Fruit fly (Drosophila melanogaster) whole organism, embryonic: ENCODE results near the gene Vsp37A.
A peak's percentile ranks its signal among the peaks of the same experiment; 100 is the strongest.

ENCODE experiments used
- Adf1 ChIP-seq: fragments of 200-800 bp; sonication (Bioruptor generic); IDR thresholded peaks from 2 replicates; pipeline ENCODE4 v1.3.6; 2022; ENCODE audit warnings: missing biosample characterization, missing genetic modification characterization
- Atf6 ChIP-seq: fragments of 200-800 bp; sonication (Bioruptor generic); IDR thresholded peaks from 2 replicates; pipeline ENCODE4 v1.3.6; 2022; ENCODE audit warnings: missing biosample characterization, missing genetic modification characterization
- Bdp1 ChIP-seq: fragments of 200-800 bp; sonication (Bioruptor generic); optimal IDR thresholded peaks from 3 replicates; lab custom pipeline; 2016; ENCODE audit warnings: missing biosample characterization, missing genetic modification characterization
- CG10321 ChIP-seq: fragments of 200-800 bp; sonication (Bioruptor generic); IDR thresholded peaks from 2 replicates; pipeline ENCODE4 v1.3.6; 2022; ENCODE audit warnings: missing biosample characterization, missing genetic modification characterization
- CG11247 ChIP-seq: fragments of 200-800 bp; sonication (Bioruptor generic); IDR thresholded peaks from 2 replicates; pipeline ENCODE4 v1.3.6; 2022; ENCODE audit warnings: missing biosample characterization, missing genetic modification characterization
- CG11723 ChIP-seq: fragments of 200-800 bp; sonication (Bioruptor generic); optimal IDR thresholded peaks from 2 replicates; lab custom pipeline; 2017; ENCODE audit warnings: missing biosample characterization, mild to moderate bottlenecking, missing genetic modification characterization
- CG12155 ChIP-seq: fragments of 200-800 bp; sonication (Bioruptor generic); optimal IDR thresholded peaks from 3 replicates; lab custom pipeline; 2016; ENCODE audit warnings: missing biosample characterization, missing genetic modification characterization
- CG15073 ChIP-seq: fragments of 200-800 bp; sonication (Bioruptor generic); optimal IDR thresholded peaks from 2 replicates; lab custom pipeline; 2016; ENCODE audit warnings: missing biosample characterization, missing genetic modification characterization
- CG15696 ChIP-seq: fragments of 200-800 bp; sonication (Bioruptor generic); optimal IDR thresholded peaks from 2 replicates; lab custom pipeline; 2019; ENCODE audit warnings: missing biosample characterization, mild to moderate bottlenecking, missing genetic modification characterization, moderate library complexity
- CG1602 ChIP-seq: fragments of 200-800 bp; sonication (Bioruptor generic); optimal IDR thresholded peaks from 3 replicates; lab custom pipeline; 2016; ENCODE audit warnings: missing biosample characterization, missing genetic modification characterization
- CG16863 ChIP-seq: fragments of 200-800 bp; sonication (Bioruptor generic); optimal IDR thresholded peaks from 3 replicates; lab custom pipeline; 2016; ENCODE audit warnings: missing biosample characterization, missing genetic modification characterization
- CG17328 ChIP-seq: fragments of 200-800 bp; sonication (Bioruptor generic); IDR thresholded peaks from 2 replicates; pipeline ENCODE4 v1.3.6; 2022; ENCODE audit warnings: missing biosample characterization, missing genetic modification characterization
- CG1832 ChIP-seq: fragments of 200-800 bp; sonication (Bioruptor generic); optimal IDR thresholded peaks from 2 replicates; lab custom pipeline; 2017; ENCODE audit warnings: missing biosample characterization, mild to moderate bottlenecking, missing genetic modification characterization, inconsistent platforms
- CG31441 ChIP-seq: fragments of 200-800 bp; sonication (Bioruptor generic); IDR thresholded peaks from 2 replicates; pipeline ENCODE4 v1.3.6; 2022; ENCODE audit warnings: missing biosample characterization, missing genetic modification characterization
- CG3407 ChIP-seq: fragments of 200-800 bp; sonication (Bioruptor generic); optimal IDR thresholded peaks from 2 replicates; lab custom pipeline; 2018; ENCODE audit warnings: missing biosample characterization, mild to moderate bottlenecking, missing genetic modification characterization
- CG4854 ChIP-seq: fragments of 200-800 bp; sonication (Bioruptor generic); optimal IDR thresholded peaks from 2 replicates; lab custom pipeline; 2016; ENCODE audit warnings: missing biosample characterization, missing genetic modification characterization, inconsistent platforms
- CG5180 ChIP-seq: fragments of 200-800 bp; sonication (Bioruptor generic); optimal IDR thresholded peaks from 3 replicates; lab custom pipeline; 2017; ENCODE audit warnings: missing biosample characterization, missing genetic modification characterization, mild to moderate bottlenecking, moderate library complexity, missing genetic modification reagents
- CG6175 ChIP-seq: fragments of 200-800 bp; sonication (Bioruptor generic); IDR thresholded peaks from 3 replicates; pipeline ENCODE4 v1.3.6; 2022; ENCODE audit warnings: missing biosample characterization, missing genetic modification characterization
- CG7928 ChIP-seq: fragments of 200-800 bp; sonication (Bioruptor generic); optimal IDR thresholded peaks from 2 replicates; lab custom pipeline; 2017; ENCODE audit warnings: missing biosample characterization, mild to moderate bottlenecking, missing genetic modification characterization
- CrebB ChIP-seq: fragments of 200-800 bp; sonication (Bioruptor generic); optimal IDR thresholded peaks from 3 replicates; lab custom pipeline; 2018; ENCODE audit warnings: missing biosample characterization, mild to moderate bottlenecking, missing genetic modification characterization
- Dbx ChIP-seq: fragments of 200-800 bp; sonication (Bioruptor generic); IDR thresholded peaks from 3 replicates; pipeline ENCODE4 v1.3.6; 2022; ENCODE audit warnings: missing biosample characterization, missing genetic modification characterization
- Deaf1 ChIP-seq: fragments of 200-800 bp; optimal IDR thresholded peaks from 3 replicates; lab custom pipeline; 2019; ENCODE audit warnings: missing biosample characterization, mild to moderate bottlenecking, missing genetic modification characterization, moderate library complexity
- GATAe ChIP-seq: fragments of 200-800 bp; sonication (Bioruptor generic); conservative IDR thresholded peaks from 2 replicates; pipeline ENCODE4 v1.3.6; 2022; ENCODE audit warnings: missing biosample characterization, missing genetic modification characterization
- Hand ChIP-seq: fragments of 200-800 bp; sonication (Bioruptor generic); optimal IDR thresholded peaks from 2 replicates; lab custom pipeline; 2017; ENCODE audit warnings: mild to moderate bottlenecking, missing biosample characterization, missing genetic modification reagents, missing genetic modification characterization
- Mad ChIP-seq: fragments of 200-800 bp; sonication (Bioruptor generic); optimal IDR thresholded peaks from 2 replicates; lab custom pipeline; 2016; ENCODE audit warnings: missing biosample characterization, missing genetic modification characterization
- Med ChIP-seq: fragments of 200-800 bp; sonication (Bioruptor generic); peaks from one replicate; lab custom pipeline; 2016; ENCODE audit warnings: missing biosample characterization, missing genetic modification characterization, mild to moderate bottlenecking, inconsistent platforms, moderate library complexity
- Neu2 ChIP-seq: fragments of 200-800 bp; sonication (Bioruptor generic); optimal IDR thresholded peaks from 3 replicates; lab custom pipeline; 2016; ENCODE audit warnings: missing biosample characterization, missing genetic modification characterization, borderline replicate concordance
- Nf-YA ChIP-seq: fragments of 200-800 bp; sonication (Bioruptor generic); IDR thresholded peaks from 2 replicates; pipeline ENCODE4 v1.3.6; 2022; ENCODE audit warnings: missing biosample characterization, missing genetic modification characterization
- Nf-YB ChIP-seq: fragments of 200-800 bp; sonication (Bioruptor generic); optimal IDR thresholded peaks from 3 replicates; lab custom pipeline; 2019; ENCODE audit warnings: missing biosample characterization, mild to moderate bottlenecking, missing genetic modification characterization, moderate library complexity
- Nf-YC ChIP-seq: fragments of 200-800 bp; optimal IDR thresholded peaks from 3 replicates; lab custom pipeline; 2019; ENCODE audit warnings: missing biosample characterization, mild to moderate bottlenecking, missing genetic modification characterization, moderate library complexity
- Vsx1 ChIP-seq: fragments of 200-800 bp; sonication (Bioruptor generic); optimal IDR thresholded peaks from 2 replicates; lab custom pipeline; 2017; ENCODE audit warnings: missing biosample characterization, mild to moderate bottlenecking, missing genetic modification characterization, missing genetic modification reagents
- ash1 ChIP-seq: fragments of 200-800 bp; sonication (Bioruptor generic); optimal IDR thresholded peaks from 2 replicates; lab custom pipeline; 2018; ENCODE audit warnings: missing biosample characterization, mild to moderate bottlenecking, missing genetic modification characterization
- bbx ChIP-seq: fragments of 200-800 bp; sonication (Bioruptor generic); IDR thresholded peaks from 2 replicates; pipeline ENCODE4 v1.3.6; 2022; ENCODE audit warnings: missing biosample characterization, missing genetic modification characterization; ENCODE audit not compliant: partially characterized antibody
- ci ChIP-seq: fragments of 200-800 bp; sonication (Bioruptor generic); IDR thresholded peaks from 3 replicates; pipeline ENCODE4 v1.3.6; 2022; ENCODE audit warnings: missing biosample characterization, missing genetic modification characterization
- dati ChIP-seq: fragments of 200-800 bp; sonication (Bioruptor generic); IDR thresholded peaks from 2 replicates; pipeline ENCODE4 v1.3.6; 2022; ENCODE audit warnings: missing biosample characterization, missing genetic modification characterization
- disco-r ChIP-seq: fragments of 200-800 bp; sonication (Bioruptor generic); optimal IDR thresholded peaks from 2 replicates; lab custom pipeline; 2016; ENCODE audit warnings: missing biosample characterization, missing genetic modification characterization
- exex ChIP-seq: fragments of 200-800 bp; sonication (Bioruptor generic); optimal IDR thresholded peaks from 4 replicates; lab custom pipeline; 2018; ENCODE audit warnings: missing biosample characterization, mild to moderate bottlenecking, missing genetic modification characterization, moderate library complexity
- fd102C ChIP-seq: fragments of 200-800 bp; sonication (Bioruptor generic); optimal IDR thresholded peaks from 2 replicates; lab custom pipeline; 2018; ENCODE audit warnings: missing biosample characterization, mild to moderate bottlenecking, missing genetic modification characterization, moderate library complexity
- gcm ChIP-seq: fragments of 200-800 bp; sonication (Bioruptor generic); optimal IDR thresholded peaks from 2 replicates; lab custom pipeline; 2019; ENCODE audit warnings: missing biosample characterization, mild to moderate bottlenecking, missing genetic modification characterization, moderate library complexity
- grn ChIP-seq: fragments of 200-800 bp; sonication (Bioruptor generic); optimal IDR thresholded peaks from 3 replicates; lab custom pipeline; 2017; ENCODE audit warnings: missing biosample characterization, missing genetic modification characterization
- gsb ChIP-seq: fragments of 200-800 bp; sonication (Bioruptor generic); IDR thresholded peaks from 2 replicates; pipeline ENCODE4 v1.3.6; 2022; ENCODE audit warnings: missing biosample characterization, missing genetic modification characterization
- inv ChIP-seq: fragments of 200-800 bp; sonication (Bioruptor generic); IDR thresholded peaks from 2 replicates; pipeline ENCODE4 v1.3.6; 2022; ENCODE audit warnings: missing biosample characterization, missing genetic modification characterization; ENCODE audit not compliant: partially characterized antibody
- mirr ChIP-seq: fragments of 200-800 bp; sonication (Bioruptor generic); optimal IDR thresholded peaks from 3 replicates; lab custom pipeline; 2018; ENCODE audit warnings: missing biosample characterization, mild to moderate bottlenecking, missing genetic modification characterization
- nom ChIP-seq: fragments of 200-800 bp; sonication (Bioruptor generic); optimal IDR thresholded peaks from 2 replicates; lab custom pipeline; 2017; ENCODE audit warnings: missing biosample characterization, missing genetic modification characterization, mild to moderate bottlenecking, moderate library complexity, missing genetic modification reagents
- sc ChIP-seq, 3 experiments: fragments of >200 bp in 2 of 3; fragments of 200-800 bp in 1 of 3; sonication (Bioruptor generic) in 1 of 3; optimal IDR thresholded peaks; 2 replicates in 2 of 3; 3 replicates in 1 of 3; lab custom pipeline; 2017; ENCODE audit warnings: mild to moderate bottlenecking in 1 of 3, missing biosample characterization in 1 of 3, missing genetic modification characterization in 1 of 3, missing genetic modification reagents in 1 of 3
- ssp ChIP-seq: fragments of 200-800 bp; sonication (Bioruptor generic); IDR thresholded peaks from 2 replicates; pipeline ENCODE4 v1.3.6; 2022; ENCODE audit warnings: missing biosample characterization, missing genetic modification characterization
- sug ChIP-seq: fragments of 200-800 bp; optimal IDR thresholded peaks from 2 replicates; lab custom pipeline; 2019; ENCODE audit warnings: missing biosample characterization, mild to moderate bottlenecking, missing genetic modification characterization, moderate library complexity
- tna ChIP-seq: fragments of 200-800 bp; sonication (Bioruptor generic); IDR thresholded peaks from 2 replicates; pipeline ENCODE4 v1.3.6; 2022; ENCODE audit warnings: missing biosample characterization, missing genetic modification characterization; ENCODE audit not compliant: partially characterized antibody
- tx ChIP-seq: fragments of 200-800 bp; sonication (Bioruptor generic); optimal IDR thresholded peaks from 2 replicates; lab custom pipeline; 2016; ENCODE audit warnings: missing biosample characterization, missing genetic modification characterization
- unc-4 ChIP-seq: fragments of 200-800 bp; sonication (Bioruptor generic); IDR thresholded peaks from 2 replicates; pipeline ENCODE4 v1.3.6; 2022; ENCODE audit warnings: missing biosample characterization, missing genetic modification characterization; ENCODE audit not compliant: partially characterized antibody

Gene Vsp37A

dm6 chrX:621132-621555 lies at the start of gene Vsp37A, which contains the start of gene CG13365 (continued):
- TF ChIP-seq CG11723 (GFP tag; lab: Kevin White, UChicago) = peak; percentile 34
- no peak for TF ChIP-seq sc (optimal IDR thresholded peaks at IDR 0.05; lab: Kevin White, UChicago)
- TF ChIP-seq sc (GFP tag; optimal IDR thresholded peaks at IDR 0.05; lab: Kevin White, UChicago) = no peak
- TF ChIP-seq tx (GFP tag; lab: Kevin White, UChicago) = peak; percentile 28
- no peak for TF ChIP-seq bbx
- 0 out of 2 replicates have a peak, but pooled peaks have one; percentile 23 for TF ChIP-seq unc-4

DNA sequence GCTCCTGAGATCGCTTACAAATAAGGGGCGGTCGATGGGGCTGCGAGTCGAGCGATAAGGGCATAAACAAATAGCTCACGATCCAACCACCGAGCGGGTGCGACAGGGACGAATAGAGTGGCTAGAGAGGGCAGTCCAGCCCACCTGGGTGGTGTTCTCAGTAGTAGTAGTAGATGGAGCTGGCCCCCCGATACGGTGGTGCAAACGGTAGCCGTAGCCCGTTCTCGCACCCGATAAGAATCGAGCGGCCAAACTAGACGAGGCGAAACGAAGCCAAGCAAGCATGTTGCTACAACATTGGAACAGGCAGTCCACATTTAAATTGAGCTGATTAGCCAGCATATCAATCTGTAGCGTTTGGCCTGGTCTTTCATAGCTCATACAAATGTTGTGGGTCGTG lies 40.7 kb upstream of the Vsp37A start:
- TF ChIP-seq CG1832 (GFP tag; lab: Kevin White, UChicago) (peak; percentile 18), Deaf1 (peak; percentile 62), gsb (GFP tag; lab: Robert Waterston, UW) (no peak), inv (GFP tag; lab: Robert Waterston, UW) (no peak), sug (tag; lab: Kevin White, UChicago) (peak; percentile 90), grn (GFP tag; lab: Kevin White, UChicago) (peak; percentile 68), Hand (no peak), ci (GFP tag; lab: Robert Waterston, UW) (peak; percentile 45; the same call in 1 of the 3 replicates), CG5180 (GFP tag; lab: Kevin White, UChicago) (peak; percentile 52), Nf-YA (GFP tag; lab: Robert Waterston, UW) (peak; percentile 24; the same call in 1 of the 2 replicates), ash1 (peak; percentile 6), Nf-YC (tag; lab: Kevin White, UChicago) (peak; percentile 91), Atf6 (GFP tag; lab: Robert Waterston, UW) (no peak), gcm (no peak), Dbx (GFP tag; lab: Robert Waterston, UW) (no peak), CG10321 (peak; percentile 84), Adf1 (GFP tag; lab: Robert Waterston, UW) (peak; percentile 21; the same call in 1 of the 2 replicates), Vsx1 (GFP tag; lab: Kevin White, UChicago) (peak; percentile 80), CG15073 (no peak), CG6175 (GFP tag; lab: Robert Waterston, UW) (peak; percentile 56; the same call in 1 of the 3 replicates), mirr (GFP tag; lab: Kevin White, UChicago) (peak; percentile 32), CrebB (tag; lab: Kevin White, UChicago) (no peak), Med (peak; percentile 51), Nf-YB (GFP tag; lab: Kevin White, UChicago) (peak; percentile 91), exex (peak; percentile 55), ssp (GFP tag; lab: Robert Waterston, UW) (no peak), GATAe (0 out of 2 replicates have a peak, but pooled peaks have one; percentile 19), CG7928 (no peak)

DNA sequence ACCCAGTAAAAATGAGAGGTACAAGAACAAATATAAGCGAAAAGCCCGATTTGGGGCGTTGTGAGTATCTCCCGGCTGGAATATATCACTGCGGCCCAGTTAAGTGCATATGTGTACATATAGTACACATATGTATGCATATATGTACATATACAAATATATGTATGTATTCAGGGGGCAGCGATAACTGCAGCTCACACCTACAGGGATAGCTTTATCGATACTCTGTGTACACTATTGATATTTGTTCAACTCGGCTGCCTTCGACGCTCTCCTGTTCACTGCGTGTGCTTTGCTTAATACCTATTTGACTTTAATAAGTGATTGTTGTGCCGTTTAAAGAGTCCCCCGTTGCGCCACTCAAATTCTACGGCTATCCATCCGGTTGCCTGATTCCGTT lies 39.5 kb upstream of the Vsp37A start, which contains the start of gene vnd:
Gene vnd, plus strand, starts transcription at position 297 of the 400 bp plus-strand sequence.
- TF ChIP-seq Bdp1 (no peak), CG12155 (no peak), Neu2 (GFP tag; lab: Kevin White, UChicago) (no peak), CG11247 (no peak), tna (no peak), fd102C (peak; percentile 1), Mad (GFP tag; lab: Kevin White, UChicago) (no peak), CG17328 (GFP tag; lab: Robert Waterston, UW) (0 out of 2 replicates have a peak, but pooled peaks have one; percentile 23), CG4854 (GFP tag; lab: Kevin White, UChicago) (no peak), CG31441 (GFP tag; lab: Robert Waterston, UW) (no peak), nom (peak; percentile 16), dati (no peak), CG3407 (GFP tag; lab: Kevin White, UChicago) (peak; percentile 52), disco-r (GFP tag; lab: Kevin White, UChicago) (no peak), CG1602 (GFP tag; lab: Kevin White, UChicago) (no peak), CG16863 (GFP tag; lab: Kevin White, UChicago) (no peak), CG15696 (tag; lab: Kevin White, UChicago) (peak; percentile 62)
